Worm (Caenorhabditis elegans) whole organism, young adult: ENCODE measurements around the gene mcm-3.

Experiments used
- B0336.3 ChIP-seq: fragments of 200-800 bp; sonication (Bioruptor generic); IDR thresholded peaks from 2 replicates; pipeline ENCODE4 v1.3.6; 2022; ENCODE audit warnings: missing genetic modification characterization, missing compliant biosample characterization
- C06A6.2 ChIP-seq: fragments of 200-800 bp; sonication (Bioruptor generic); conservative IDR thresholded peaks from 2 replicates; pipeline ENCODE4 v1.3.6; 2022; ENCODE audit warnings: missing genetic modification characterization, missing compliant biosample characterization
- F23B12.7 ChIP-seq: sonication (generic microtip); optimal IDR thresholded peaks from 2 replicates; lab custom pipeline; 2017; ENCODE audit warnings: missing genetic modification characterization, mild to moderate bottlenecking, missing compliant biosample characterization, antibody characterized with exemption, moderate library complexity; ENCODE audit not compliant: insufficient read depth
- F33H1.4 ChIP-seq: fragments of 200-800 bp; sonication (Bioruptor generic); IDR thresholded peaks from 2 replicates; pipeline ENCODE4 v1.3.6; 2022; ENCODE audit warnings: missing genetic modification reagents, missing genetic modification characterization, missing compliant biosample characterization
- F37B4.10 ChIP-seq: fragments of 200-800 bp; sonication (Bioruptor generic); IDR thresholded peaks from 2 replicates; pipeline ENCODE4 v1.3.6; 2022; ENCODE audit warnings: missing genetic modification characterization, missing compliant biosample characterization
- F39B2.1 ChIP-seq: fragments of 200-800 bp; sonication (Bioruptor generic); IDR thresholded peaks from 2 replicates; pipeline ENCODE4 v1.3.6; 2022; ENCODE audit warnings: missing genetic modification reagents, missing genetic modification characterization, missing compliant biosample characterization
- F55B11.4 ChIP-seq: sonication (generic microtip); optimal IDR thresholded peaks from 2 replicates; lab custom pipeline; 2016; ENCODE audit warnings: missing compliant biosample characterization, missing genetic modification characterization, borderline replicate concordance; ENCODE audit not compliant: insufficient read depth
- F57C9.4 ChIP-seq: sonication (generic microtip); optimal IDR thresholded peaks from 2 replicates; lab custom pipeline; 2017; ENCODE audit warnings: mild to moderate bottlenecking, missing genetic modification characterization, missing compliant biosample characterization
- Y53F4B.3 ChIP-seq: fragments of 200-800 bp; sonication (Bioruptor generic); IDR thresholded peaks from 2 replicates; pipeline ENCODE4 v1.3.6; 2022; ENCODE audit warnings: missing genetic modification reagents, missing genetic modification characterization, missing compliant biosample characterization
- akir-1 ChIP-seq: fragments of 200-800 bp; sonication (Bioruptor generic); optimal IDR thresholded peaks from 2 replicates; lab custom pipeline; 2018; ENCODE audit warnings: mild to moderate bottlenecking, missing genetic modification characterization, moderate library complexity, missing compliant biosample characterization
- atf-7 ChIP-seq: sonication (generic microtip); optimal IDR thresholded peaks from 2 replicates; lab custom pipeline; 2017; ENCODE audit warnings: mild to moderate bottlenecking, missing genetic modification characterization, missing compliant biosample characterization
- athp-1 ChIP-seq: sonication (generic microtip); optimal IDR thresholded peaks from 2 replicates; lab custom pipeline; 2017; ENCODE audit warnings: mild to moderate bottlenecking, missing genetic modification characterization, missing compliant biosample characterization
- attf-3 ChIP-seq: fragments of 200-800 bp; sonication (Bioruptor generic); conservative IDR thresholded peaks from 2 replicates; pipeline ENCODE4 v1.3.6; 2022; ENCODE audit warnings: missing genetic modification reagents, missing genetic modification characterization, missing compliant biosample characterization
- attf-6 ChIP-seq: fragments of 200-800 bp; sonication (Bioruptor generic); IDR thresholded peaks from 2 replicates; pipeline ENCODE4 v1.3.6; 2022; ENCODE audit warnings: missing genetic modification reagents, missing genetic modification characterization, missing compliant biosample characterization
- bed-1 ChIP-seq: fragments of 200-800 bp; sonication (Bioruptor generic); IDR thresholded peaks from 2 replicates; pipeline ENCODE4 v1.3.6; 2022; ENCODE audit warnings: missing genetic modification reagents, missing genetic modification characterization, missing compliant biosample characterization
- ceh-79 ChIP-seq: sonication (generic microtip); optimal IDR thresholded peaks from 2 replicates; lab custom pipeline; 2017; ENCODE audit warnings: mild to moderate bottlenecking, missing genetic modification characterization, missing compliant biosample characterization
- ceh-91 ChIP-seq: fragments of 200-800 bp; sonication (Bioruptor generic); IDR thresholded peaks from 2 replicates; pipeline ENCODE4 v1.3.6; 2022; ENCODE audit warnings: missing genetic modification reagents, missing genetic modification characterization, missing compliant biosample characterization
- die-1 ChIP-seq: sonication (generic microtip); optimal IDR thresholded peaks from 2 replicates; lab custom pipeline; 2016; ENCODE audit warnings: missing genotype, mild to moderate bottlenecking, missing genetic modification characterization, missing compliant biosample characterization
- egrh-3 ChIP-seq: fragments of 200-800 bp; sonication (Bioruptor generic); IDR thresholded peaks from 2 replicates; pipeline ENCODE4 v1.3.6; 2022; ENCODE audit warnings: missing genetic modification reagents, missing genetic modification characterization, missing compliant biosample characterization
- ekl-4 ChIP-seq: fragments of 200-800 bp; sonication (Bioruptor generic); IDR thresholded peaks from 2 replicates; pipeline ENCODE4 v1.3.6; 2022; ENCODE audit warnings: missing genetic modification reagents, missing genetic modification characterization, missing compliant biosample characterization
- ets-4 ChIP-seq: fragments of 200-800 bp; sonication (Bioruptor generic); optimal IDR thresholded peaks from 2 replicates; lab custom pipeline; 2018; ENCODE audit warnings: mild to moderate bottlenecking, missing genetic modification characterization, missing compliant biosample characterization
- hlh-26 ChIP-seq: fragments of 200-800 bp; sonication (Bioruptor generic); conservative IDR thresholded peaks from 2 replicates; pipeline ENCODE4 v1.3.6; 2022; ENCODE audit warnings: missing genetic modification reagents, missing genetic modification characterization, missing compliant biosample characterization
- lag-1 ChIP-seq: fragments of 200-800 bp; sonication (Bioruptor generic); IDR thresholded peaks from 2 replicates; pipeline ENCODE4 v1.3.6; 2022; ENCODE audit warnings: missing genetic modification reagents, missing genetic modification characterization, missing compliant biosample characterization
- lin-26 ChIP-seq: fragments of 200-800 bp; sonication (Bioruptor generic); IDR thresholded peaks from 2 replicates; pipeline ENCODE4 v1.3.6; 2022; ENCODE audit warnings: missing genetic modification reagents, missing genetic modification characterization, missing compliant biosample characterization
- lsl-1 ChIP-seq: fragments of 200-800 bp; sonication (Bioruptor generic); optimal IDR thresholded peaks from 2 replicates; lab custom pipeline; 2018; ENCODE audit warnings: mild to moderate bottlenecking, missing genetic modification characterization, moderate library complexity, missing compliant biosample characterization
- madf-10 ChIP-seq: sonication (generic microtip); optimal IDR thresholded peaks from 2 replicates; lab custom pipeline; 2016; ENCODE audit warnings: mild to moderate bottlenecking, missing genetic modification characterization, missing compliant biosample characterization
- mel-28 ChIP-seq: sonication (generic microtip); optimal IDR thresholded peaks from 2 replicates; lab custom pipeline; 2016; ENCODE audit warnings: borderline replicate concordance, mild to moderate bottlenecking, missing genetic modification characterization, missing compliant biosample characterization
- mes-4 ChIP-seq: sonication (generic microtip); optimal IDR thresholded peaks from 2 replicates; lab custom pipeline; 2016; ENCODE audit warnings: missing genotype, missing genetic modification characterization, missing compliant biosample characterization
- mxl-1 ChIP-seq: sonication (generic microtip); optimal IDR thresholded peaks from 2 replicates; lab custom pipeline; 2016; ENCODE audit warnings: missing genetic modification characterization, missing compliant biosample characterization
- nhr-179 ChIP-seq: sonication (generic microtip); optimal IDR thresholded peaks from 2 replicates; lab custom pipeline; 2016; ENCODE audit warnings: mild to moderate bottlenecking, missing genetic modification characterization, missing compliant biosample characterization
- nhr-27 ChIP-seq: fragments of 200-800 bp; sonication (Bioruptor generic); optimal IDR thresholded peaks from 2 replicates; lab custom pipeline; 2018; ENCODE audit warnings: mild to moderate bottlenecking, missing genetic modification characterization, moderate library complexity, missing compliant biosample characterization
- nhr-80 ChIP-seq: sonication (generic microtip); optimal IDR thresholded peaks from 2 replicates; lab custom pipeline; 2016; ENCODE audit warnings: missing genetic modification characterization, missing compliant biosample characterization
- sea-2 ChIP-seq: fragments of 200-800 bp; sonication (Bioruptor generic); IDR thresholded peaks from 2 replicates; pipeline ENCODE4 v1.3.6; 2022; ENCODE audit warnings: missing genetic modification characterization, missing compliant biosample characterization
- snpc-3.4 ChIP-seq: sonication (generic microtip); optimal IDR thresholded peaks from 2 replicates; lab custom pipeline; 2017; ENCODE audit warnings: missing genetic modification characterization, mild to moderate bottlenecking, missing compliant biosample characterization, antibody characterized with exemption, moderate library complexity, missing genotype, missing genetic modification reagents
- snpc-4 ChIP-seq, 5 experiments: fragments of 150-350 bp in 1 of 5; sonication (generic microtip) in 4 of 5; optimal IDR thresholded peaks; 2 replicates each; lab custom pipeline; 2014 to 2018; ENCODE audit warnings: missing genetic modification characterization in 5 of 5, missing biosample characterization in 3 of 5, antibody characterized with exemption in 2 of 5, mild to moderate bottlenecking in 2 of 5, missing compliant biosample characterization in 2 of 5, missing genotype in 2 of 5, moderate library complexity in 2 of 5, missing genetic modification reagents in 1 of 5
- ztf-18 ChIP-seq: sonication (generic microtip); optimal IDR thresholded peaks from 2 replicates; lab custom pipeline; 2016; ENCODE audit warnings: missing genotype, mild to moderate bottlenecking, missing genetic modification characterization, missing compliant biosample characterization
- ztf-25 ChIP-seq: fragments of 200-800 bp; sonication (Bioruptor generic); IDR thresholded peaks from 2 replicates; pipeline ENCODE4 v1.3.6; 2022; ENCODE audit warnings: missing genetic modification reagents, missing genetic modification characterization, missing compliant biosample characterization

The mcm-3 gene

ce11 chrV:15060595-15060994, 1.2 kb upstream of the mcm-3 start:
- TF ChIP-seq lsl-1 (GFP tag; lab: Kevin White, UChicago), result peak; percentile 77
- TF ChIP-seq nhr-80 (tag; lab: Kevin White, UChicago), result no peak
- TF ChIP-seq athp-1, result no peak
- peak; percentile 55; the same call in 1 of the 2 replicates for TF ChIP-seq F33H1.4 (GFP tag; lab: Robert Waterston, UW)
- TF ChIP-seq nhr-27 (tag; lab: Kevin White, UChicago), result no peak
- TF ChIP-seq egrh-3, result no peak
- no peak for TF ChIP-seq nhr-179 (tag; lab: Kevin White, UChicago)
- no peak for TF ChIP-seq F23B12.7 (tag; lab: Kevin White, UChicago)

- TF ChIP-seq madf-10 (tag; lab: Kevin White, UChicago), result no peak
- no peak for TF ChIP-seq hlh-26 (GFP tag; lab: Robert Waterston, UW)
- peak; percentile 60; the same call in 1 of the 2 replicates for TF ChIP-seq lin-26
- no peak for TF ChIP-seq snpc-4 (GFP tag; optimal IDR thresholded peaks at IDR 0.05; lab: Kevin White, UChicago)
- no peak for TF ChIP-seq snpc-4 (tag; optimal IDR thresholded peaks at IDR 0.05; lab: Kevin White, UChicago)
Measured at ce11 chrV:15058965-15059364, 434 bp downstream of the mcm-3 start.

- TF ChIP-seq B0336.3 (GFP tag; lab: Robert Waterston, UW), result no peak
- TF ChIP-seq bed-1 (GFP tag; lab: Robert Waterston, UW), result no peak
- TF ChIP-seq F37B4.10 (GFP tag; lab: Robert Waterston, UW), result no peak
- no peak for TF ChIP-seq egrh-3
- TF ChIP-seq ceh-79 (tag; lab: Kevin White, UChicago), result no peak
- TF ChIP-seq nhr-179 (tag; lab: Kevin White, UChicago), result no peak
- no peak for TF ChIP-seq akir-1 (GFP tag; lab: Kevin White, UChicago)
- no peak for TF ChIP-seq atf-7 (tag; lab: Kevin White, UChicago)
- TF ChIP-seq ets-4, result no peak
- TF ChIP-seq hlh-26 (GFP tag; lab: Robert Waterston, UW), result no peak
- no peak for TF ChIP-seq F55B11.4
- TF ChIP-seq F57C9.4, result no peak
Measured at ce11 chrV:15058423-15058822, 976 bp downstream of the mcm-3 start.

DNA sequence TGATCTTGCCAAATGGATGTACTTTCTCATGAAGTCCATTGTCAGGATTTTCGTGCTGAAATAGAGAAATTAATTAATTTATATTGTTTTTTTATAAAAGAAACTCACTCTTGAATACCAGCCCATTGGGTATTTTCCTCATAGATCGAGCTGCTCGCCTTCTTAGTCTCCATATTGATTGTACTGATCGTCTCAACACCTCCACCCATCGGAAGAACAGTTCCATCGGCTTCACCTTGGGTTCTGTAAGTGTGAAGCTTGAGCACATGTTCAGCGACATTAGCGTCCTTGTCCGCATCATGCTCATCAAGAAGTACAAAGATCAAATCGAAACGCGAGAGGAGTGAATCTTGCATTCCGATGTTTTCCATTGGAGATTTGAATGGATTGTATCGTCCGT, 1.7 kb downstream of the mcm-3 start:
- TF ChIP-seq C06A6.2, result no peak
- no peak for TF ChIP-seq Y53F4B.3 (GFP tag; lab: Robert Waterston, UW)
- no peak for TF ChIP-seq lin-26
- no peak for TF ChIP-seq mes-4 (tag; lab: Kevin White, UChicago)
- TF ChIP-seq F39B2.1 (GFP tag; lab: Robert Waterston, UW), result no peak
- no peak for TF ChIP-seq mel-28 (tag; lab: Kevin White, UChicago)
- no peak for TF ChIP-seq ekl-4 (GFP tag; lab: Robert Waterston, UW)
- no peak for TF ChIP-seq nhr-80 (tag; lab: Kevin White, UChicago)
- no peak for TF ChIP-seq ztf-18
- no peak for TF ChIP-seq ceh-91 (GFP tag; lab: Robert Waterston, UW)
- no peak for TF ChIP-seq ets-4
- TF ChIP-seq mxl-1 (tag; lab: Kevin White, UChicago), result no peak
- TF ChIP-seq die-1 (tag; lab: Kevin White, UChicago), result no peak
- TF ChIP-seq snpc-3.4 (tag; lab: Kevin White, UChicago), result no peak
- TF ChIP-seq nhr-179 (tag; lab: Kevin White, UChicago), result no peak
- TF ChIP-seq attf-3 (GFP tag; lab: Robert Waterston, UW), result no peak
- no peak for TF ChIP-seq lag-1
- no peak for TF ChIP-seq attf-6 (GFP tag; lab: Robert Waterston, UW)
- TF ChIP-seq sea-2 (GFP tag; lab: Robert Waterston, UW), result no peak
- no peak for TF ChIP-seq ztf-25 (GFP tag; lab: Robert Waterston, UW)
